Worm (Caenorhabditis elegans) whole organism, late embryonic: Measurements from ENCODE around the gene T08D2.6.
"Not testable (repeated sequence)": the region's sequence is repeated elsewhere in the genome, so short reads cannot be mapped to it uniquely, and the experiment has no call there.

Experiments used
- ama-1 ChIP-seq: fragments of 150-350 bp; optimal IDR thresholded peaks from 2 replicates; lab custom pipeline; 2014
- ceh-6 ChIP-seq: fragments of 200-800 bp; sonication (Bioruptor generic); optimal IDR thresholded peaks from 2 replicates; lab custom pipeline; 2018; ENCODE audit warnings: mild to moderate bottlenecking, missing genetic modification characterization, missing compliant biosample characterization
- fkh-10 ChIP-seq: fragments of 150-350 bp; optimal IDR thresholded peaks from 2 replicates; lab custom pipeline; 2014; ENCODE audit warnings: missing biosample characterization, missing genetic modification reagents, missing genetic modification characterization
- nhr-11 ChIP-seq: fragments of 150-350 bp; optimal IDR thresholded peaks from 2 replicates; lab custom pipeline; 2014; ENCODE audit warnings: missing biosample characterization, missing genetic modification characterization
- npax-4 ChIP-seq: sonication (generic microtip); optimal IDR thresholded peaks from 2 replicates; lab custom pipeline; 2016; ENCODE audit warnings: missing genetic modification characterization, missing compliant biosample characterization
- odd-2 ChIP-seq: sonication (generic microtip); optimal IDR thresholded peaks from 2 replicates; lab custom pipeline; 2017; ENCODE audit warnings: antibody characterized with exemption, mild to moderate bottlenecking, missing genetic modification characterization, missing compliant biosample characterization
- syd-9 ChIP-seq: sonication (generic microtip); optimal IDR thresholded peaks from 2 replicates; lab custom pipeline; 2016; ENCODE audit warnings: mild to moderate bottlenecking, missing genetic modification characterization, moderate library complexity, missing compliant biosample characterization
- unc-3 ChIP-seq, 2 experiments: fragments of 200-800 bp in 1 of 2; sonication (Bioruptor generic) in 1 of 2; sonication (generic microtip) in 1 of 2; conservative IDR thresholded peaks in 1 of 2; optimal IDR thresholded peaks in 1 of 2; 2 replicates each; pipeline versions ENCODE4 v1.3.6 to Lab custom; 2016 to 2022; ENCODE audit warnings: missing compliant biosample characterization in 2 of 2, missing genetic modification characterization in 2 of 2, missing genetic modification reagents in 1 of 2
- unc-42 ChIP-seq: sonication (generic microtip); optimal IDR thresholded peaks from 2 replicates; lab custom pipeline; 2016; ENCODE audit warnings: missing genotype, missing genetic modification characterization, missing compliant biosample characterization

- TF ChIP-seq npax-4 (tag; lab: Kevin White, UChicago); odd-2 (tag; lab: Kevin White, UChicago); unc-42 (tag; lab: Kevin White, UChicago); nhr-11; syd-9; ama-1 (lab: Kevin White, UChicago); ceh-6; unc-3 (GFP tag; conservative IDR thresholded peaks at IDR 0.05; lab: Robert Waterston, UW); unc-3 (tag; optimal IDR thresholded peaks at IDR 0.05; lab: Kevin White, UChicago); fkh-10 (GFP tag; lab: Kevin White, UChicago): not testable (repeated sequence)
These were observed 33.5 kb upstream of the T08D2.6 start, which contains the start of gene set-28 for ce11 chrX:215488-215887.
